Worm (Caenorhabditis elegans): ENCODE results near the gene gnrr-6.

gnrr-6 gene

DNA sequence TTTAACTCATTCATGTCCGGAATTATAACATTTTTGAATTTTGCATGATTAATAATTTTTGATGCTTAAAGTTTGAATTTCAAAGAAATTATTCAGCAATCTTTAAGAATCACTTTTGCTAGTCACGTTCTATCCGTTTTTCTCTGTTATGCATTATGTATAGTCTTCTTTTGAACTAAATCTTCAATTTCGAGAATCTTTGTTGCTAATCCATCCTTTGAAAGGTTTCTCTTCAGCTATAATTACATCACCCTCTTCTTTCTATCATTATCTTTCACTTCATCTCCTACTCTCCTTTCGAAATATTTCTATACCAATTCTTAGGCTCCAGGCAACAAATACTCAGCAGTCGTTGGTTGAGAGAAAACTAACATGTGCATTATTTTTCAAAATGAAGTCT is 27.2 kb upstream of the gnrr-6 start:
- no peak for TF ChIP-seq hlh-4 (tag; optimal IDR thresholded peaks at IDR 0.05)
- peak; percentile 56 for TF ChIP-seq dsc-1 (tag; optimal IDR thresholded peaks at IDR 0.05)
- no peak for TF ChIP-seq mef-2 (tag; optimal IDR thresholded peaks at IDR 0.05)
- TF ChIP-seq nhr-76 (tag; optimal IDR thresholded peaks at IDR 0.05): no peak
- no peak for TF ChIP-seq lin-14 (GFP tag; optimal IDR thresholded peaks at IDR 0.05)
- no peak for TF ChIP-seq lin-39 (tag; optimal IDR thresholded peaks at IDR 0.05)
- TF ChIP-seq fkh-4 (tag; optimal IDR thresholded peaks at IDR 0.05; ENCODE audit: borderline replicate concordance): no peak
- no peak for TF ChIP-seq nhr-19 (GFP tag; conservative IDR thresholded peaks at IDR 0.05)
- TF ChIP-seq snu-23 (GFP tag; optimal IDR thresholded peaks at IDR 0.05): no peak
- TF ChIP-seq nhr-12 (tag; optimal IDR thresholded peaks at IDR 0.05): no peak
- TF ChIP-seq swsn-7 (tag; optimal IDR thresholded peaks at IDR 0.05): no peak
- TF ChIP-seq ceh-8 (GFP tag; optimal IDR thresholded peaks at IDR 0.05): no peak
- peak; percentile 34 for TF ChIP-seq pax-3 (tag; optimal IDR thresholded peaks at IDR 0.05)
- peak; percentile 54 for TF ChIP-seq fkh-8 (tag; optimal IDR thresholded peaks at IDR 0.05)
- no peak for TF ChIP-seq nhr-90 (tag; optimal IDR thresholded peaks at IDR 0.05; ENCODE audit: poor library complexity)
- TF ChIP-seq nhr-77 (tag; optimal IDR thresholded peaks at IDR 0.05): no peak
- no peak for TF ChIP-seq ceh-88 (GFP tag; IDR thresholded peaks at IDR 0.05)
- no peak for TF ChIP-seq C16A3.4 (tag; optimal IDR thresholded peaks at IDR 0.05)
- peak; percentile 52 for TF ChIP-seq nhr-11 (tag; optimal IDR thresholded peaks at IDR 0.05)
- TF ChIP-seq nhr-84 (tag; optimal IDR thresholded peaks at IDR 0.05): no peak
- TF ChIP-seq fkh-10 (GFP tag; optimal IDR thresholded peaks at IDR 0.05): no peak
- TF ChIP-seq rnt-1 (tag; optimal IDR thresholded peaks at IDR 0.05): no peak
- TF ChIP-seq lsy-2 (tag; optimal IDR thresholded peaks at IDR 0.05): no peak
- TF ChIP-seq ces-1 (GFP tag; optimal IDR thresholded peaks at IDR 0.05): no peak
- no peak for TF ChIP-seq irx-1 (tag; optimal IDR thresholded peaks at IDR 0.05)
- TF ChIP-seq lin-15B (tag; optimal IDR thresholded peaks at IDR 0.05): no peak
- TF ChIP-seq tlp-1 (tag; optimal IDR thresholded peaks at IDR 0.05): no peak
- no peak for TF ChIP-seq fos-1 (tag; optimal IDR thresholded peaks at IDR 0.05)
- no peak for TF ChIP-seq egl-27 (tag; optimal IDR thresholded peaks at IDR 0.05)
- TF ChIP-seq nhr-47 (tag; optimal IDR thresholded peaks at IDR 0.05): no peak
- TF ChIP-seq zip-4 (GFP tag; optimal IDR thresholded peaks at IDR 0.05): no peak
- no peak for TF ChIP-seq unc-130 (tag; optimal IDR thresholded peaks at IDR 0.05)
- TF ChIP-seq zag-1 (tag; optimal IDR thresholded peaks at IDR 0.05): no peak
- no peak for TF ChIP-seq blmp-1 (tag; optimal IDR thresholded peaks at IDR 0.05)

DNA sequence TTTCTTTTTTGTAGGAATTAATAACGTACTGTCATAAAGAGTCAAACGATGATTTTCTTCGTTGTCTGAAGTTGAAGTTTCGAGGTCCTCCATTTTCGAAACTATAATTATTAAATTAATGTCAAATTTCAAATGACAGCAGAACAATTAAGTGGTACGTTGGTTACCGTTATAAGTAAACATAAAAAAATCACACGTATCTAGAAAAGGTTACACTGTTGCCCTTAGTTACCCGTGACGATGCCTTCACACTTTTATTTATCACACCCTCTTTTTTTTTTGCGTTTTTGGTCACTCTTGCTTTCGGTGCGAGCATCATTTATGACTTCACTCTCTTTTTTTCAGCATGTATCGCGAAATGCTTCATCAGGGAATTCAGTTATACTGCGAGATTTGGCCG is 26.0 kb upstream of the gnrr-6 start, which contains the start of the genes C05C9.3 and C05C9.2:
Gene C05C9.3 (minus strand): TSS at position 101 of the 400 bp plus-strand sequence.
Gene C05C9.2 (plus strand): TSS at position 346 of the 400 bp plus-strand sequence.
- TF ChIP-seq nhr-85 (tag) (no peak), unc-98 (GFP tag; IDR thresholded peaks at IDR 0.05) (no peak), blmp-1 (tag; optimal IDR thresholded peaks at IDR 0.05) (no peak), sup-37 (GFP tag; optimal IDR thresholded peaks at IDR 0.05) (no peak), nhr-237 (tag; optimal IDR thresholded peaks at IDR 0.05) (no peak), irx-1 (tag; optimal IDR thresholded peaks at IDR 0.05) (no peak), ama-1 (optimal IDR thresholded peaks at IDR 0.05) (no peak), C34B4.2 (tag; optimal IDR thresholded peaks at IDR 0.05) (no peak), lir-3 (tag; optimal IDR thresholded peaks at IDR 0.05; ENCODE audit: poor library complexity) (no peak)

DNA sequence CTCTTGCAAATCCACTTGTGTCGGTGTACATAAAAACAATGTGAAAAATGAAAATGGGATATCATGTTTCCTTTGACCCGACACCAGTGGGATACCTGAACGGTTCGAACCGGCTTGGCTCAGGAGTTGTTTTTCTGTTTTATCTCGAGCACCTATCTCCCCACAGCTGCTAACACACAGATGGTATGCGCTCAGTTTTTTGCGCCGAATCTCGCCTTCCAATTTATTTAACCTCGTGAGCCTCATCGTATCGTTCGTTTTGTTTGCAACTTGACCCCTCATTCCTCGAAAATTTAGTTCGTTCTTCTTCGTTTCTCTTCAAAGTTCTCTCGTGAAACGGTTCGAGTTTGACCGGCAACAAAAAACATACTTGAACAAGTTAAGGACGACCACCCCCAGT is 18.2 kb upstream of the gnrr-6 start, which contains the start of gene C05C9.1:
Gene C05C9.1 (plus strand): TSS at position 301 of the 400 bp plus-strand sequence.
- no peak for TF ChIP-seq unc-30 (tag; optimal IDR thresholded peaks at IDR 0.05)

Data from whole organism, L1 larva.